Worm (Caenorhabditis elegans) whole organism, young adult: ENCODE measurements around the gene R12B2.6.

ENCODE experiments used
- C17E4.6 ChIP-seq: fragments of 200-800 bp; sonication (Bioruptor generic); IDR thresholded peaks from 2 replicates; pipeline ENCODE4 v1.3.6; 2022; ENCODE audit warnings: missing genetic modification reagents, missing genetic modification characterization, missing compliant biosample characterization
- F22D6.2 ChIP-seq: sonication (generic microtip); optimal IDR thresholded peaks from 2 replicates; lab custom pipeline; 2016; ENCODE audit warnings: mild to moderate bottlenecking, missing genetic modification characterization, missing compliant biosample characterization
- F33H1.4 ChIP-seq: fragments of 200-800 bp; sonication (Bioruptor generic); IDR thresholded peaks from 2 replicates; pipeline ENCODE4 v1.3.6; 2022; ENCODE audit warnings: missing genetic modification reagents, missing genetic modification characterization, missing compliant biosample characterization
- K11D2.4 ChIP-seq: fragments of 200-800 bp; sonication (Bioruptor generic); IDR thresholded peaks from 2 replicates; pipeline ENCODE4 v1.3.6; 2022; ENCODE audit warnings: missing genetic modification reagents, missing genetic modification characterization, missing compliant biosample characterization
- Y56A3A.18 ChIP-seq: fragments of 200-800 bp; sonication (Bioruptor generic); IDR thresholded peaks from 2 replicates; pipeline ENCODE4 v1.3.6; 2022; ENCODE audit warnings: missing genetic modification reagents, missing genetic modification characterization, missing compliant biosample characterization
- Y95B8A.8 ChIP-seq: fragments of 200-800 bp; sonication (Bioruptor generic); IDR thresholded peaks from 2 replicates; pipeline ENCODE4 v1.3.6; 2022; ENCODE audit warnings: missing genetic modification reagents, missing genetic modification characterization, missing compliant biosample characterization
- ama-1 ChIP-seq, 3 experiments: fragments of 150-350 bp in 1 of 3; sonication (generic microtip) in 2 of 3; optimal IDR thresholded peaks; 2 replicates each; lab custom pipeline; 2014 to 2018; ENCODE audit warnings: missing biosample characterization in 2 of 3, missing genetic modification characterization in 2 of 3, missing genetic modification reagents in 2 of 3
- aptf-2 ChIP-seq: fragments of 200-800 bp; sonication (Bioruptor generic); conservative IDR thresholded peaks from 2 replicates; pipeline ENCODE4 v1.3.6; 2022; ENCODE audit warnings: missing genetic modification reagents, missing genetic modification characterization, missing compliant biosample characterization
- atf-7 ChIP-seq: sonication (generic microtip); optimal IDR thresholded peaks from 2 replicates; lab custom pipeline; 2017; ENCODE audit warnings: mild to moderate bottlenecking, missing genetic modification characterization, missing compliant biosample characterization
- cebp-1 ChIP-seq, 2 experiments: fragments of 200-800 bp in 1 of 2; sonication (Bioruptor generic) in 1 of 2; sonication (generic microtip) in 1 of 2; IDR thresholded peaks in 1 of 2; optimal IDR thresholded peaks in 1 of 2; 2 replicates each; pipeline versions ENCODE4 v1.3.6 to Lab custom; 2017 to 2022; ENCODE audit warnings: missing compliant biosample characterization in 2 of 2, missing genetic modification characterization in 2 of 2, mild to moderate bottlenecking in 1 of 2, missing genetic modification reagents in 1 of 2, moderate library complexity in 1 of 2
- ceh-40 ChIP-seq: fragments of 200-800 bp; sonication (Bioruptor generic); IDR thresholded peaks from 2 replicates; pipeline ENCODE4 v1.3.6; 2022; ENCODE audit warnings: missing genetic modification characterization, missing compliant biosample characterization
- ceh-58 ChIP-seq: fragments of 200-800 bp; sonication (Bioruptor generic); IDR thresholded peaks from 2 replicates; pipeline ENCODE4 v1.3.6; 2022; ENCODE audit warnings: missing genetic modification characterization, missing compliant biosample characterization
- ceh-79 ChIP-seq: sonication (generic microtip); optimal IDR thresholded peaks from 2 replicates; lab custom pipeline; 2017; ENCODE audit warnings: mild to moderate bottlenecking, missing genetic modification characterization, missing compliant biosample characterization
- ceh-91 ChIP-seq: fragments of 200-800 bp; sonication (Bioruptor generic); IDR thresholded peaks from 2 replicates; pipeline ENCODE4 v1.3.6; 2022; ENCODE audit warnings: missing genetic modification reagents, missing genetic modification characterization, missing compliant biosample characterization
- dox-1 ChIP-seq: fragments of 200-800 bp; sonication (Bioruptor generic); IDR thresholded peaks from 2 replicates; pipeline ENCODE4 v1.3.6; 2022; ENCODE audit warnings: missing genetic modification reagents, missing genetic modification characterization, missing compliant biosample characterization
- egl-18 ChIP-seq: fragments of 200-800 bp; sonication (Bioruptor generic); IDR thresholded peaks from 2 replicates; pipeline ENCODE4 v1.3.6; 2022; ENCODE audit warnings: missing genetic modification reagents, missing genetic modification characterization, missing compliant biosample characterization
- him-1 ChIP-seq: sonication (generic microtip); optimal IDR thresholded peaks from 2 replicates; lab custom pipeline; 2016; ENCODE audit warnings: missing genotype, missing genetic modification reagents, missing genetic modification characterization, missing compliant biosample characterization
- hlh-12 ChIP-seq: sonication (generic microtip); optimal IDR thresholded peaks from 2 replicates; lab custom pipeline; 2016; ENCODE audit warnings: missing genetic modification characterization, missing compliant biosample characterization
- let-526 ChIP-seq: fragments of 200-800 bp; sonication (Bioruptor generic); IDR thresholded peaks from 2 replicates; pipeline ENCODE4 v1.3.6; 2022; ENCODE audit warnings: missing genetic modification reagents, missing genetic modification characterization, missing compliant biosample characterization
- lsl-1 ChIP-seq: fragments of 200-800 bp; sonication (Bioruptor generic); optimal IDR thresholded peaks from 2 replicates; lab custom pipeline; 2018; ENCODE audit warnings: mild to moderate bottlenecking, missing genetic modification characterization, moderate library complexity, missing compliant biosample characterization
- madf-6 ChIP-seq: fragments of 200-800 bp; sonication (Bioruptor generic); IDR thresholded peaks from 2 replicates; pipeline ENCODE4 v1.3.6; 2022; ENCODE audit warnings: missing genetic modification reagents, missing genetic modification characterization, missing compliant biosample characterization
- madf-8 ChIP-seq: fragments of 200-800 bp; sonication (Bioruptor generic); conservative IDR thresholded peaks from 2 replicates; pipeline ENCODE4 v1.3.6; 2022; ENCODE audit warnings: missing genetic modification reagents, missing genetic modification characterization, missing compliant biosample characterization
- nfyb-1 ChIP-seq: fragments of 200-800 bp; sonication (Bioruptor generic); IDR thresholded peaks from 2 replicates; pipeline ENCODE4 v1.3.6; 2022; ENCODE audit warnings: missing genetic modification reagents, missing genetic modification characterization, missing compliant biosample characterization
- nhr-80 ChIP-seq: sonication (generic microtip); optimal IDR thresholded peaks from 2 replicates; lab custom pipeline; 2016; ENCODE audit warnings: missing genetic modification characterization, missing compliant biosample characterization
- pbrm-1 ChIP-seq: fragments of 200-800 bp; sonication (Bioruptor generic); IDR thresholded peaks from 2 replicates; pipeline ENCODE4 v1.3.6; 2022; ENCODE audit warnings: missing genetic modification reagents, missing genetic modification characterization, missing compliant biosample characterization
- rpc-1 ChIP-seq, 2 experiments: fragments of 150-350 bp in 1 of 2; sonication (generic microtip) in 1 of 2; optimal IDR thresholded peaks; 2 replicates each; lab custom pipeline; 2014 to 2018; ENCODE audit warnings: missing biosample characterization in 1 of 2, missing genetic modification characterization in 1 of 2, missing genetic modification reagents in 1 of 2, missing genotype in 1 of 2
- sea-2 ChIP-seq: fragments of 200-800 bp; sonication (Bioruptor generic); IDR thresholded peaks from 2 replicates; pipeline ENCODE4 v1.3.6; 2022; ENCODE audit warnings: missing genetic modification characterization, missing compliant biosample characterization
- snpc-3.4 ChIP-seq: sonication (generic microtip); optimal IDR thresholded peaks from 2 replicates; lab custom pipeline; 2017; ENCODE audit warnings: missing genetic modification characterization, mild to moderate bottlenecking, missing compliant biosample characterization, antibody characterized with exemption, moderate library complexity, missing genotype, missing genetic modification reagents
- snpc-4 ChIP-seq, 5 experiments: fragments of 150-350 bp in 1 of 5; sonication (generic microtip) in 4 of 5; optimal IDR thresholded peaks; 2 replicates each; lab custom pipeline; 2014 to 2018; ENCODE audit warnings: missing genetic modification characterization in 5 of 5, missing biosample characterization in 3 of 5, antibody characterized with exemption in 2 of 5, mild to moderate bottlenecking in 2 of 5, missing compliant biosample characterization in 2 of 5, missing genotype in 2 of 5, moderate library complexity in 2 of 5, missing genetic modification reagents in 1 of 5
- tbp1 ChIP-seq: fragments of 200-800 bp; sonication (Bioruptor generic); optimal IDR thresholded peaks from 2 replicates; lab custom pipeline; 2018; ENCODE audit warnings: mild to moderate bottlenecking, missing genetic modification characterization, missing compliant biosample characterization
- tbx-9 ChIP-seq: sonication (generic microtip); optimal IDR thresholded peaks from 2 replicates; lab custom pipeline; 2016; ENCODE audit warnings: borderline replicate concordance, missing genetic modification characterization, inconsistent platforms, missing compliant biosample characterization
- tlf-1 ChIP-seq: fragments of 200-800 bp; sonication (Bioruptor generic); optimal IDR thresholded peaks from 2 replicates; lab custom pipeline; 2018; ENCODE audit warnings: mild to moderate bottlenecking, missing genetic modification characterization, missing compliant biosample characterization
- unc-130 ChIP-seq: sonication (generic microtip); optimal IDR thresholded peaks from 2 replicates; lab custom pipeline; 2016; ENCODE audit warnings: missing genetic modification reagents, missing genetic modification characterization, missing compliant biosample characterization
- xnd-1 ChIP-seq: sonication (generic microtip); optimal IDR thresholded peaks from 2 replicates; lab custom pipeline; 2016; ENCODE audit warnings: missing genotype, missing genetic modification reagents, missing genetic modification characterization, missing compliant biosample characterization

R12B2.6 gene

DNA sequence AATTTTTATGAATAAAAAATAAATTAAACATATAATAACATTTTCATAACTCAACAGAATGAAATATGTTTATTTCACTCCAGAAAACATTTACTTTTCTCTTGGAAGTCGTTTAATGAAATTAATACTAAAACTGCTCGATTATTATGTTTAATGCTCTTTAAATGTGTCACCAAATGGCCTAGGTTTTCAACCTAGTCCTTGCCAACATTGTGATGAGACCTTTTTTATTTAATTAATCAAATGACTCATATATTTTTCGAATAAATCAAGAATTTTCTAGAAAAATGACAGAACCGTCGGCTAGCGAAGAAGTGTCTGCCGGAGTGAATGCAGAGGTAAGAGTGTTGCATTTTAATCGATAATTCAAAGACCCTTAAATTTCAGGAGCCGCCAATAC is 30.3 kb upstream of the R12B2.6 start, which contains the start of gene rabn-5:
TSS of gene rabn-5 (plus strand) at position 284 of the 400 bp plus-strand sequence.
- TF ChIP-seq cebp-1 (GFP tag; IDR thresholded peaks at IDR 0.05; lab: Robert Waterston, UW) = no peak
- peak; percentile 7 for TF ChIP-seq cebp-1 (tag; optimal IDR thresholded peaks at IDR 0.05; lab: Kevin White, UChicago)
- no peak for TF ChIP-seq F33H1.4
- TF ChIP-seq snpc-4 (GFP tag; optimal IDR thresholded peaks at IDR 0.05; lab: Kevin White, UChicago) = no peak
- TF ChIP-seq snpc-4 (tag; optimal IDR thresholded peaks at IDR 0.05; lab: Kevin White, UChicago) = no peak

DNA sequence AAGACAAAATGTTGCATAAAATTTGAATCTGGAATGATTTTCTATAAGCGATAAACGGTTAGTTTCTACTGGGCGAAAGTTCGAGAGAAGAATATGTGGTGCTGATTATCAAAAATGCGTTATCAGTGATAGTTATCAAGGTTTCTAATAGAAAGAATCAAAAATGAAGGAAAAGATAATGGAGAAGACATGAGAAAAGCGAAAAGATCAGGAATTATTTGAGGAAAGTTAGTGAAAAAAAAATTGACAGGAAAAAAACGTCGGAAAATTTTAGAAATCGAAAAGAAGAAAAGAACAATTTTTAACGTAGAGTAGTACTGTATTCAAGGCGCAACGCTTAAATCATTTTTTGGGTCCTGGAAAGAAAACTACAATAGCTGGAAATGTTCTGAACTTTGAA is 29.8 kb upstream of the R12B2.6 start, which contains the start of gene dnpp-1:
TSS of gene dnpp-1 (minus strand) at position 30 of the 400 bp plus-strand sequence.
- TF ChIP-seq xnd-1 (peak; percentile 68), snpc-3.4 (tag; lab: Kevin White, UChicago) (no peak), Y56A3A.18 (no peak), aptf-2 (GFP tag; lab: Robert Waterston, UW) (no peak), F33H1.4 (peak; percentile 87), sea-2 (no peak), let-526 (GFP tag; lab: Robert Waterston, UW) (no peak), madf-8 (GFP tag; lab: Robert Waterston, UW) (peak; percentile 53), ceh-79 (tag; lab: Kevin White, UChicago) (no peak), nhr-80 (tag; lab: Kevin White, UChicago) (peak; percentile 69), Y95B8A.8 (GFP tag; lab: Robert Waterston, UW) (no peak), F22D6.2 (tag; lab: Kevin White, UChicago) (no peak), ceh-91 (GFP tag; lab: Robert Waterston, UW) (peak; percentile 57; the same call in 1 of the 2 replicates), pbrm-1 (GFP tag; lab: Robert Waterston, UW) (no peak), egl-18 (GFP tag; lab: Robert Waterston, UW) (no peak), madf-6 (GFP tag; lab: Robert Waterston, UW) (peak; percentile 82), tbp1 (peak; percentile 12), nfyb-1 (GFP tag; lab: Robert Waterston, UW) (no peak), rpc-1 (optimal IDR thresholded peaks at IDR 0.05; lab: Kevin White, UChicago) (no peak), rpc-1 (tag; optimal IDR thresholded peaks at IDR 0.05; lab: Kevin White, UChicago) (no peak), ceh-58 (GFP tag; lab: Robert Waterston, UW) (no peak), dox-1 (GFP tag; lab: Robert Waterston, UW) (0 out of 2 replicates have a peak, but pooled peaks have one; percentile 22), tbx-9 (tag; lab: Kevin White, UChicago) (no peak), him-1 (tag; lab: Kevin White, UChicago) (peak; percentile 41), snpc-4 (GFP tag; optimal IDR thresholded peaks at IDR 0.05; lab: Kevin White, UChicago) (no peak), snpc-4 (tag; optimal IDR thresholded peaks at IDR 0.05; lab: Kevin White, UChicago) (no peak), tlf-1 (GFP tag; lab: Kevin White, UChicago) (no peak), ama-1 (optimal IDR thresholded peaks at IDR 0.05; lab: Kevin White, UChicago) (no peak), ama-1 (GFP tag; optimal IDR thresholded peaks at IDR 0.05; lab: Kevin White, UChicago) (no peak), unc-130 (no peak), lsl-1 (peak; percentile 92)
- TF ChIP-seq, all 124 proteins: peak for 10

DNA sequence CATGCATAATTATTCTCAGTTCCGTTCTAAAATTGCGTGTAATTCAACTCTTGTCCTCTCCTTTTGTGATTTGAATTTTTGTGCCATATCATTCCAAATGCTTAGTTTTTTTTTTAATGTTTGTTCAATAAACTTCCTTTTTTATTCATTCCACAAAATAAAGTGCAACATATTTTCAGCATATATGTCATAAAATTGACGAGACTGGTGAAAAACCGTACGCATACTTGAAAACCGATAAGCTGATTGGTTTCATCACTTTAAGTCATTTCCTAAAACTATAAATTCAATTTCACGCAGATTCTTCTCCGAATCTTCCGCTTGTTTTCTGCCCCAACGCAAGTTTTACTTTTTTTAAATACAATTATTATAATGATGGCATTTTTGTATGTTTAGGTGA is 25.1 kb upstream of the R12B2.6 start, which contains the start of gene dpf-4:
TSS of gene dpf-4 (plus strand) at position 301 of the 400 bp plus-strand sequence.
- TF ChIP-seq hlh-12 (tag; lab: Kevin White, UChicago) (no peak), ama-1 (optimal IDR thresholded peaks at IDR 0.05; lab: Kevin White, UChicago) (peak; percentile 47), ama-1 (GFP tag; optimal IDR thresholded peaks at IDR 0.05; lab: Kevin White, UChicago) (no peak), ceh-40 (GFP tag; lab: Robert Waterston, UW) (no peak), madf-8 (GFP tag; lab: Robert Waterston, UW) (no peak), let-526 (GFP tag; lab: Robert Waterston, UW) (no peak), K11D2.4 (GFP tag; lab: Robert Waterston, UW) (no peak), C17E4.6 (no peak), atf-7 (tag; lab: Kevin White, UChicago) (no peak)
